Fruit fly (Drosophila melanogaster) Kc167 (cell line): ENCODE results near the gene Oatp26F.

Experiments used
- Myc ChIP-seq: fragments of >200 bp; optimal IDR thresholded peaks from 2 replicates; lab custom pipeline; 2017; ENCODE audit warnings: missing external identifiers
- h ChIP-seq: fragments of >200 bp; optimal IDR thresholded peaks from 3 replicates; lab custom pipeline; 2018; ENCODE audit warnings: missing external identifiers
- insv ChIP-seq: fragments of >200 bp; optimal IDR thresholded peaks from 3 replicates; lab custom pipeline; 2018; ENCODE audit warnings: missing external identifiers
- psq ChIP-seq: fragments of >200 bp; optimal IDR thresholded peaks from 2 replicates; lab custom pipeline; 2017; ENCODE audit warnings: missing external identifiers
- ttk ChIP-seq: sonication (Bioruptor generic); optimal IDR thresholded peaks from 2 replicates; lab custom pipeline; 2017; ENCODE audit warnings: missing external identifiers

dm6 chr2L:6613156-6613555, 19.1 kb downstream of the Oatp26F start:
- no peak for TF ChIP-seq psq
- no peak for TF ChIP-seq insv (lab: Kevin White, UChicago)
- TF ChIP-seq h (lab: Kevin White, UChicago) = no peak
- TF ChIP-seq ttk (lab: Kevin White, UChicago) = no peak
- TF ChIP-seq Myc (lab: Kevin White, UChicago) = no peak
